Worm (Caenorhabditis elegans) whole organism, L4 larva: ENCODE measurements around the gene C28C12.12.

Experiments
- D1046.2 ChIP-seq: fragments of 200-800 bp; sonication (Bioruptor generic); IDR thresholded peaks from 2 replicates; pipeline ENCODE4 v1.3.6; 2022; ENCODE audit warnings: missing genetic modification characterization, missing compliant biosample characterization
- F10B5.3 ChIP-seq: sonication (generic microtip); optimal IDR thresholded peaks from 2 replicates; lab custom pipeline; 2016; ENCODE audit warnings: mild to moderate bottlenecking, missing genetic modification characterization, missing compliant biosample characterization
- F26F4.8 ChIP-seq: fragments of 200-800 bp; sonication (Bioruptor generic); conservative IDR thresholded peaks from 2 replicates; pipeline ENCODE4 v1.3.6; 2022; ENCODE audit warnings: missing genetic modification characterization, missing compliant biosample characterization
- F44E2.7 ChIP-seq: fragments of 200-800 bp; sonication (Bioruptor generic); IDR thresholded peaks from 2 replicates; pipeline ENCODE4 v2.1.2; 2022; ENCODE audit warnings: missing genetic modification characterization, missing compliant biosample characterization
- F49E8.2 ChIP-seq: sonication (generic microtip); optimal IDR thresholded peaks from 2 replicates; lab custom pipeline; 2016; ENCODE audit warnings: missing compliant biosample characterization, mild to moderate bottlenecking, missing genetic modification characterization, borderline replicate concordance
- T20F7.1 ChIP-seq: fragments of 200-800 bp; sonication (Bioruptor generic); optimal IDR thresholded peaks from 2 replicates; lab custom pipeline; 2018; ENCODE audit warnings: mild to moderate bottlenecking, missing genetic modification characterization, missing compliant biosample characterization
- Y105C5A.15 ChIP-seq: fragments of 200-800 bp; sonication (Bioruptor generic); IDR thresholded peaks from 2 replicates; pipeline ENCODE4 v1.3.6; 2022; ENCODE audit warnings: missing genetic modification characterization, missing compliant biosample characterization
- Y5F2A.4 ChIP-seq: fragments of 200-800 bp; sonication (Bioruptor generic); optimal IDR thresholded peaks from 2 replicates; lab custom pipeline; 2018; ENCODE audit warnings: mild to moderate bottlenecking, missing genetic modification characterization, missing compliant biosample characterization
- ama-1 ChIP-seq: fragments of 150-350 bp; optimal IDR thresholded peaks from 2 replicates; lab custom pipeline; 2014; ENCODE audit warnings: inconsistent platforms, mixed read lengths
- arid-1 ChIP-seq: fragments of 200-800 bp; sonication (Bioruptor generic); conservative IDR thresholded peaks from 2 replicates; pipeline ENCODE4 v1.3.6; 2022; ENCODE audit warnings: missing genetic modification reagents, missing genetic modification characterization, missing compliant biosample characterization
- ceh-20 ChIP-seq: fragments of 200-800 bp; sonication (Bioruptor generic); IDR thresholded peaks from 2 replicates; pipeline ENCODE4 v1.3.6; 2022; ENCODE audit warnings: missing genetic modification reagents, missing genetic modification characterization, missing compliant biosample characterization
- ceh-32 ChIP-seq: sonication (generic microtip); optimal IDR thresholded peaks from 2 replicates; lab custom pipeline; 2016; ENCODE audit warnings: mild to moderate bottlenecking, missing genetic modification characterization, missing compliant biosample characterization; ENCODE audit not compliant: poor library complexity
- ceh-44 ChIP-seq: fragments of 200-800 bp; sonication (Bioruptor generic); IDR thresholded peaks from 2 replicates; pipeline ENCODE4 v1.3.6; 2022; ENCODE audit warnings: missing genetic modification reagents, missing genetic modification characterization, missing compliant biosample characterization
- ceh-62 ChIP-seq: sonication (generic microtip); optimal IDR thresholded peaks from 2 replicates; lab custom pipeline; 2017; ENCODE audit warnings: missing biosample characterization, missing genetic modification characterization
- ctbp-1 ChIP-seq: fragments of 200-800 bp; sonication (Bioruptor generic); IDR thresholded peaks from 2 replicates; pipeline ENCODE4 v1.3.6; 2022; ENCODE audit warnings: missing genetic modification reagents, missing genetic modification characterization, missing compliant biosample characterization
- daf-12 ChIP-seq: fragments of 150-350 bp; optimal IDR thresholded peaks from 2 replicates; lab custom pipeline; 2014; ENCODE audit warnings: missing biosample characterization, missing genetic modification reagents, missing genetic modification characterization
- daf-16 ChIP-seq, 3 experiments: sonication (generic microtip); optimal IDR thresholded peaks; 2 replicates each; lab custom pipeline; 2016 to 2017; ENCODE audit warnings: missing genetic modification characterization in 3 of 3, missing genetic modification reagents in 3 of 3, mild to moderate bottlenecking in 2 of 3, missing compliant biosample characterization in 2 of 3, missing biosample characterization in 1 of 3, moderate library complexity in 1 of 3
- daf-19 ChIP-seq: fragments of 200-800 bp; sonication (Bioruptor generic); conservative IDR thresholded peaks from 2 replicates; pipeline ENCODE4 v1.3.6; 2022; ENCODE audit warnings: missing genetic modification characterization, missing compliant biosample characterization
- dmd-8 ChIP-seq: fragments of 200-800 bp; sonication (Bioruptor generic); IDR thresholded peaks from 2 replicates; pipeline ENCODE4 v1.3.6; 2022; ENCODE audit warnings: missing genetic modification characterization, missing compliant biosample characterization
- egl-27 ChIP-seq: sonication (generic microtip); optimal IDR thresholded peaks from 3 replicates; lab custom pipeline; 2017; ENCODE audit warnings: missing biosample characterization, missing genetic modification reagents, missing genetic modification characterization
- fos-1 ChIP-seq: fragments of 150-350 bp; optimal IDR thresholded peaks from 2 replicates; lab custom pipeline; 2014; ENCODE audit warnings: missing biosample characterization, missing genetic modification characterization
- gei-8 ChIP-seq: fragments of 200-800 bp; sonication (Bioruptor generic); optimal IDR thresholded peaks from 2 replicates; lab custom pipeline; 2018; ENCODE audit warnings: mild to moderate bottlenecking, missing genetic modification characterization, missing compliant biosample characterization
- hif-1 ChIP-seq, 2 experiments: sonication (generic microtip); optimal IDR thresholded peaks; 2 replicates each; lab custom pipeline; 2016 to 2017; ENCODE audit warnings: missing compliant biosample characterization in 2 of 2, missing genetic modification characterization in 2 of 2, missing genetic modification reagents in 2 of 2, missing genotype in 2 of 2, mild to moderate bottlenecking in 1 of 2
- hlh-11 ChIP-seq: fragments of 200-800 bp; sonication (Bioruptor generic); optimal IDR thresholded peaks from 2 replicates; lab custom pipeline; 2018; ENCODE audit warnings: mild to moderate bottlenecking, missing genetic modification characterization, missing compliant biosample characterization
- hlh-30 ChIP-seq: sonication (generic microtip); optimal IDR thresholded peaks from 2 replicates; lab custom pipeline; 2017; ENCODE audit warnings: antibody characterized with exemption, mild to moderate bottlenecking, missing genetic modification characterization, missing compliant biosample characterization; ENCODE audit not compliant: insufficient read depth
- jun-1 ChIP-seq: fragments of 150-350 bp; optimal IDR thresholded peaks from 2 replicates; lab custom pipeline; 2014; ENCODE audit warnings: missing biosample characterization, missing genetic modification reagents, missing genetic modification characterization
- lin-13 ChIP-seq: fragments of 150-350 bp; optimal IDR thresholded peaks from 2 replicates; lab custom pipeline; 2014; ENCODE audit warnings: missing biosample characterization, missing genetic modification reagents, missing genetic modification characterization
- lin-15B ChIP-seq: fragments of 150-350 bp; sonication (generic microtip); optimal IDR thresholded peaks from 3 replicates; lab custom pipeline; 2014; ENCODE audit warnings: missing biosample characterization, missing genetic modification characterization
- lin-29 ChIP-seq: fragments of 200-800 bp; sonication (Bioruptor generic); IDR thresholded peaks from 2 replicates; pipeline ENCODE4 v1.3.6; 2022; ENCODE audit warnings: missing genetic modification reagents, missing genetic modification characterization, missing compliant biosample characterization
- lin-38 ChIP-seq: fragments of 200-800 bp; sonication (Bioruptor generic); IDR thresholded peaks from 2 replicates; pipeline ENCODE4 v1.3.6; 2022; ENCODE audit warnings: missing genetic modification reagents, missing genetic modification characterization, missing compliant biosample characterization
- madf-9 ChIP-seq: fragments of 200-800 bp; sonication (Bioruptor generic); conservative IDR thresholded peaks from 2 replicates; pipeline ENCODE4 v1.3.6; 2022; ENCODE audit warnings: missing genetic modification reagents, missing genetic modification characterization, missing compliant biosample characterization
- mdt-29 ChIP-seq: fragments of 200-800 bp; sonication (Bioruptor generic); IDR thresholded peaks from 2 replicates; pipeline ENCODE4 v1.3.6; 2022; ENCODE audit warnings: missing genetic modification reagents, missing genetic modification characterization, missing compliant biosample characterization
- nhr-10 ChIP-seq: fragments of 150-350 bp; optimal IDR thresholded peaks from 2 replicates; lab custom pipeline; 2014; ENCODE audit warnings: missing biosample characterization, missing genetic modification characterization
- nhr-102 ChIP-seq: sonication (generic microtip); optimal IDR thresholded peaks from 2 replicates; lab custom pipeline; 2016; ENCODE audit warnings: mild to moderate bottlenecking, missing genetic modification characterization, moderate library complexity, missing compliant biosample characterization
- nhr-111 ChIP-seq: fragments of 200-800 bp; sonication (Bioruptor generic); optimal IDR thresholded peaks from 2 replicates; lab custom pipeline; 2018; ENCODE audit warnings: mild to moderate bottlenecking, missing genetic modification characterization, missing compliant biosample characterization
- nhr-237 ChIP-seq: sonication (generic microtip); optimal IDR thresholded peaks from 2 replicates; lab custom pipeline; 2017; ENCODE audit warnings: missing biosample characterization, missing genetic modification characterization
- nhr-25 ChIP-seq: sonication (generic microtip); optimal IDR thresholded peaks from 2 replicates; lab custom pipeline; 2017; ENCODE audit warnings: missing genetic modification characterization, mild to moderate bottlenecking, missing compliant biosample characterization, antibody characterized with exemption, moderate library complexity, borderline replicate concordance; ENCODE audit not compliant: insufficient read depth
- nhr-28 ChIP-seq: fragments of 150-350 bp; optimal IDR thresholded peaks from 2 replicates; lab custom pipeline; 2014; ENCODE audit warnings: missing biosample characterization, missing genetic modification characterization
- nhr-48 ChIP-seq: sonication (generic microtip); optimal IDR thresholded peaks from 2 replicates; lab custom pipeline; 2016; ENCODE audit warnings: mild to moderate bottlenecking, missing genetic modification characterization, missing compliant biosample characterization
- nhr-77 ChIP-seq: fragments of 150-350 bp; optimal IDR thresholded peaks from 2 replicates; lab custom pipeline; 2014; ENCODE audit warnings: missing biosample characterization, missing genetic modification characterization
- pqm-1 ChIP-seq: sonication (generic microtip); optimal IDR thresholded peaks from 2 replicates; lab custom pipeline; 2017; ENCODE audit warnings: missing biosample characterization, missing genetic modification characterization
- rbr-2 ChIP-seq: sonication (generic microtip); optimal IDR thresholded peaks from 2 replicates; lab custom pipeline; 2016; ENCODE audit warnings: missing genotype, missing genetic modification characterization, missing compliant biosample characterization
- sdz-12 ChIP-seq: fragments of 200-800 bp; sonication (Bioruptor generic); optimal IDR thresholded peaks from 2 replicates; lab custom pipeline; 2018; ENCODE audit warnings: mild to moderate bottlenecking, missing genetic modification characterization, missing compliant biosample characterization
- set-16 ChIP-seq: fragments of 200-800 bp; sonication (Bioruptor generic); IDR thresholded peaks from 2 replicates; pipeline ENCODE4 v1.3.6; 2022; ENCODE audit warnings: missing genetic modification reagents, missing genetic modification characterization, missing compliant biosample characterization
- snpc-1.2 ChIP-seq: fragments of 200-800 bp; sonication (Bioruptor generic); IDR thresholded peaks from 2 replicates; pipeline ENCODE4 v1.3.6; 2022; ENCODE audit warnings: missing genetic modification reagents, missing genetic modification characterization, missing compliant biosample characterization
- snpc-4 ChIP-seq: fragments of 150-350 bp; optimal IDR thresholded peaks from 2 replicates; lab custom pipeline; 2014; ENCODE audit warnings: missing biosample characterization, missing genetic modification characterization
- spr-1 ChIP-seq: sonication (generic microtip); optimal IDR thresholded peaks from 2 replicates; lab custom pipeline; 2016; ENCODE audit warnings: mild to moderate bottlenecking, missing genetic modification characterization, missing compliant biosample characterization
- unc-39 ChIP-seq: sonication (generic microtip); optimal IDR thresholded peaks from 2 replicates; lab custom pipeline; 2017; ENCODE audit warnings: missing biosample characterization, missing genetic modification characterization
- zfp-3 ChIP-seq: fragments of 200-800 bp; sonication (Bioruptor generic); conservative IDR thresholded peaks from 2 replicates; pipeline ENCODE4 v1.3.6; 2022; ENCODE audit warnings: missing genetic modification reagents, missing genetic modification characterization, missing compliant biosample characterization
- zip-11 ChIP-seq: fragments of 200-800 bp; sonication (Bioruptor generic); IDR thresholded peaks from 2 replicates; pipeline ENCODE4 v1.3.6; 2022; ENCODE audit warnings: missing genetic modification characterization, missing compliant biosample characterization

Gene C28C12.12

DNA sequence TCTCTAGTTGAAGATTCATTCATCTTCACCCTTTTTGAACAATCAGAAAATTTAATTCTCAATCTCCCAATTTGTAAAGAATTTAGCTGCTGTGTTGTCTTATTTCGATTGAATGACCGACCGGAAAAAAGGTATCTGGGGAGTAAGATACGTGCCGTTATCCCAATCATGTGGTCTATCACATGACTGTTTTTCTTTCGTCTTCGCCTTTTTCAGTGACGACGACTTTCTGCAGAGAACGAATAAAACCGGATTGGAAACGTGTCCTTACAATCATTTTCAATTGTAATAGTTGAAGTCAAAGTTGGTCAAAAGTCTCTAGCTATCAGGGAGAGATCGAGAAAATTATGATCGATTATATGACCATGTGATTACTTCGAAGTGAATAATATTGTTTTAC, 32.9 kb upstream of the C28C12.12 start (continued):
- TF ChIP-seq daf-16 (GFP tag; optimal IDR thresholded peaks at IDR 0.05; lab: Kevin White, UChicago) (no peak), daf-16 (tag; optimal IDR thresholded peaks at IDR 0.05; lab: Kevin White, UChicago) (no peak), D1046.2 (GFP tag; lab: Robert Waterston, UW) (no peak), hlh-30 (tag; lab: Kevin White, UChicago) (peak; percentile 82), snpc-1.2 (no peak), unc-39 (no peak), zip-11 (GFP tag; lab: Robert Waterston, UW) (no peak), Y5F2A.4 (GFP tag; lab: Kevin White, UChicago) (no peak), lin-13 (GFP tag; lab: Kevin White, UChicago) (no peak), nhr-237 (tag; lab: Kevin White, UChicago) (no peak), jun-1 (tag; lab: Kevin White, UChicago) (no peak), ceh-44 (GFP tag; lab: Robert Waterston, UW) (no peak), nhr-10 (tag; lab: Kevin White, UChicago) (no peak), nhr-102 (tag; lab: Kevin White, UChicago) (no peak), spr-1 (tag; lab: Kevin White, UChicago) (no peak), sdz-12 (GFP tag; lab: Kevin White, UChicago) (no peak), set-16 (GFP tag; lab: Robert Waterston, UW) (no peak), nhr-48 (tag; lab: Kevin White, UChicago) (peak; percentile 83), egl-27 (no peak), lin-38 (GFP tag; lab: Robert Waterston, UW) (no peak), ceh-32 (tag; lab: Kevin White, UChicago) (no peak)

DNA sequence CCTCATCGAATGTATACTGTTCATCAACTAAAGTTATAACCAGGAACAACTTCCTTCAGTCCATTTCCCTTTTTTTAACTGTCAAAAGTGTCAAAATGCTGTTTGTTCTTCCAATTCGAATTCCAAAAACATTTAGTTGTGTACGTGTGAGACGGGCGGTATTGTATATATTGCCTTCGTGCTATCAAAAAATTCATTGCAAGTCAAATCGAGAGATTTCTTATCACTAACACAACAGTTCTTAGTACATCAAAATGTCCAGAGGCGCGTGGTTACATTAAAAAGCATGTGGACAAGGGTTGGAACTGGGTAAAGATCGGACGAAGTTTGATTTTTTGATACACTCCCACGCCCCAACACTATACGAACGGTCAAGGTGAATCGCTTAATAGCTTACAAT, 32.2 kb upstream of the C28C12.12 start:
- TF ChIP-seq zip-11 (GFP tag; lab: Robert Waterston, UW) = no peak
- TF ChIP-seq ama-1 = peak; percentile 11
- no peak for TF ChIP-seq sdz-12 (GFP tag; lab: Kevin White, UChicago)
- TF ChIP-seq arid-1 = no peak
- no peak for TF ChIP-seq Y105C5A.15 (GFP tag; lab: Robert Waterston, UW)
- no peak for TF ChIP-seq lin-15B (tag; lab: Kevin White, UChicago)
- peak in 1 of 2 experiments; percentile 34 for TF ChIP-seq hif-1 (tag; optimal IDR thresholded peaks at IDR 0.05; lab: Kevin White, UChicago)
- no peak for TF ChIP-seq lin-29 (GFP tag; lab: Robert Waterston, UW)
- no peak for TF ChIP-seq T20F7.1 (GFP tag; lab: Kevin White, UChicago)
- TF ChIP-seq F10B5.3 (tag; lab: Kevin White, UChicago) = no peak
- no peak for TF ChIP-seq gei-8 (GFP tag; lab: Kevin White, UChicago)
- no peak for TF ChIP-seq ceh-32 (tag; lab: Kevin White, UChicago)
- peak; percentile 92 for TF ChIP-seq hlh-11 (tag; lab: Kevin White, UChicago)
- peak; percentile 79 for TF ChIP-seq nhr-28 (tag; lab: Kevin White, UChicago)
- TF ChIP-seq F44E2.7 (GFP tag; lab: Robert Waterston, UW) = no peak
- TF ChIP-seq F49E8.2 (tag; lab: Kevin White, UChicago) = no peak
- TF ChIP-seq madf-9 (GFP tag; lab: Robert Waterston, UW) = no peak
- no peak for TF ChIP-seq nhr-111 (GFP tag; lab: Kevin White, UChicago)
- no peak for TF ChIP-seq daf-19 (GFP tag; lab: Robert Waterston, UW)
- TF ChIP-seq nhr-77 (tag; lab: Kevin White, UChicago) = peak; percentile 27
- TF ChIP-seq fos-1 (tag; lab: Kevin White, UChicago) = no peak
- no peak for TF ChIP-seq dmd-8 (GFP tag; lab: Robert Waterston, UW)
- no peak for TF ChIP-seq ceh-62
- TF ChIP-seq zfp-3 (GFP tag; lab: Robert Waterston, UW) = no peak
- TF ChIP-seq snpc-4 (tag; lab: Kevin White, UChicago) = no peak
- no peak for TF ChIP-seq daf-12 (tag; lab: Kevin White, UChicago)
- TF ChIP-seq nhr-25 (tag; lab: Kevin White, UChicago) = no peak
- TF ChIP-seq F26F4.8 (GFP tag; lab: Robert Waterston, UW) = no peak
- 0 out of 2 replicates have a peak, but pooled peaks have one; percentile 25 for TF ChIP-seq ceh-20
- no peak for TF ChIP-seq rbr-2 (tag; lab: Kevin White, UChicago)
- TF ChIP-seq pqm-1 (tag; lab: Kevin White, UChicago) = peak; percentile 80
- TF ChIP-seq ctbp-1 (GFP tag; lab: Robert Waterston, UW) = no peak
- TF ChIP-seq jun-1 (tag; lab: Kevin White, UChicago) = peak; percentile 8
- no peak for TF ChIP-seq mdt-29 (GFP tag; lab: Robert Waterston, UW)
- no peak for TF ChIP-seq lin-38 (GFP tag; lab: Robert Waterston, UW)
